Worm (Caenorhabditis elegans): ENCODE data around the gene clec-134.

DNA sequence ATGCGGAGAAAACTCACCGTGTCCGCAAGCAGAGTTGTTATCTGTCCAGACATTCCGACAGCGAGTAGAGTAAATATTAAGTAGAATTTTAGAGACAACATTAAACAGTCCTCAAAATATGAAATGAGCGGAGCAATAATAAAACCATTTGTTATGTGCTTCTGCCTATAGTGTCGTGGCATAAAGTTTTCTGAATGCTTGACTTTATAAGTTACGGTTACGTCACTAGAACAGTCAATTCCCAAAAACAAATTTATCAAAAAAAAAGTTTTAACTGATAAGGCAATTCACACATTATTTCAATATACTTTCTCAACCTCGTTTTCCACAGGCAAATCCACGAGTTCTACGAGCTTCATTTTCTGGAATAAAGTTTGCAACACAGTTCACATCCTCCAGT lies 10.7 kb upstream of the clec-134 start, which contains the start of gene clec-127:
- TF ChIP-seq nhr-28 (tag; optimal IDR thresholded peaks at IDR 0.05) (no peak), elt-3 (tag; optimal IDR thresholded peaks at IDR 0.05) (no peak), snpc-4 (tag; optimal IDR thresholded peaks at IDR 0.05) (no peak), elt-1 (tag; optimal IDR thresholded peaks at IDR 0.05) (no peak)
